Fruit fly (Drosophila melanogaster) whole organism: ENCODE results near the gene slmo.

Experiments
- CG8478 ChIP-seq: fragments of >200 bp; optimal IDR thresholded peaks from 2 replicates; lab custom pipeline; 2018; ENCODE audit warnings: inconsistent platforms
- Dll ChIP-seq: fragments of >200 bp; optimal IDR thresholded peaks from 2 replicates; lab custom pipeline; 2017
- EcR ChIP-seq, 2 experiments: fragments of >200 bp; optimal IDR thresholded peaks; 2 replicates each; lab custom pipeline; 2017; ENCODE audit warnings: missing biosample characterization in 2 of 2, missing genetic modification characterization in 2 of 2, missing genetic modification reagents in 2 of 2
- pan ChIP-seq: fragments of >200 bp; optimal IDR thresholded peaks from 2 replicates; lab custom pipeline; 2017
- psq ChIP-seq: fragments of >200 bp; optimal IDR thresholded peaks from 2 replicates; lab custom pipeline; 2017
- usp ChIP-seq: fragments of >200 bp; optimal IDR thresholded peaks from 2 replicates; lab custom pipeline; 2017; ENCODE audit warnings: missing biosample characterization, missing genetic modification characterization, mixed read lengths

DNA sequence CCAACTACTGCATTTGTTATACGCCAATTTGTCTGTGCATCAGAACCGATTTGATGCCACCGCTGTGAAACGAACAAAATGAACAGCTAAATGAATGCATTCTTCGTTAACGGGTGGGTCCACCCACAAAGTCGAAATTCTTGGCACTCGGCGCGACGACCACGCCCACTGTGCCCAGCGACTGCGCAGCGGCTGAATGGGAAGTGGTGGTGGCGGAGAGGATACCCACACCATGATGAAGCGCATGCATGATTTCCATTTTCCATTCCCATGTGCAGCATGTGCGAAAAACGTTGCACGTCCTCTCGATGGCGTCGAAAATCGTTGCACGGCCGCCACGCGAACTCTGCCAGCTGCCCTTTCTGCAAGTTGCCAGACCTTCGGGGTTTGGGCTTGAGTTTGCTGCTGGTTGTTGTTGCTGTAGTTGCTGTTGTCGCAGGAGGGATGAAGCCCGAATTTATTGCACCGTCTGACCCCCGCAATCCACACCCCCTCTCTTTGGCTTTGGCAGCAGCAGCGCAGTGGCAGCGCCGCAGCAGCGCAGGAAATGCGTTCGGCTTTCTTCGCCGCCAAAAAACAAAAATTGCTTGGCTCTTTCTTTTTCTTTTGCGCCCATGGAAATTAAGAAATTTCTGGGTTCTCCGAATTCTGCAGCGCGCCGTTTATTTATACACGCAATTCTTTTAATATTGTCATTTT lies 32.8 kb upstream of the slmo start:
- no peak for TF ChIP-seq pan (lab: Kevin White, UChicago)
- TF ChIP-seq CG8478 (lab: Kevin White, UChicago): no peak
- no peak for TF ChIP-seq psq (lab: Kevin White, UChicago)
- TF ChIP-seq usp: no peak
- peak in 1 of 2 experiments; percentile 71 for TF ChIP-seq EcR (GFP tag; optimal IDR thresholded peaks at IDR 0.05; lab: Kevin White, UChicago)
- no peak for TF ChIP-seq Dll
